Fruit fly (Drosophila melanogaster): Measurements from ENCODE around the gene RpL37A.

dm6 chr2L:5031399-5031798 is 39.4 kb upstream of the RpL37A start:
- TF ChIP-seq CTCF (optimal IDR thresholded peaks at IDR 0.05) (no peak), CG8478 (optimal IDR thresholded peaks at IDR 0.05) (no peak)
